Worm (Caenorhabditis elegans) whole organism, late embryonic: ENCODE data around the gene B0416.2.

Source experiments
- F13H6.1 ChIP-seq: sonication (generic microtip); optimal IDR thresholded peaks from 2 replicates; lab custom pipeline; 2016; ENCODE audit warnings: missing genetic modification characterization, missing compliant biosample characterization
- ahr-1 ChIP-seq: sonication (generic microtip); optimal IDR thresholded peaks from 2 replicates; lab custom pipeline; 2016; ENCODE audit warnings: missing genetic modification characterization, missing compliant biosample characterization
- ama-1 ChIP-seq: fragments of 150-350 bp; optimal IDR thresholded peaks from 2 replicates; lab custom pipeline; 2014
- ceh-2 ChIP-seq: sonication (generic microtip); optimal IDR thresholded peaks from 2 replicates; lab custom pipeline; 2016; ENCODE audit warnings: missing genotype, missing genetic modification characterization, missing compliant biosample characterization
- ceh-34 ChIP-seq: sonication (generic microtip); optimal IDR thresholded peaks from 2 replicates; lab custom pipeline; 2016; ENCODE audit warnings: mild to moderate bottlenecking, missing genetic modification characterization, missing compliant biosample characterization
- ceh-48 ChIP-seq: sonication (generic microtip); optimal IDR thresholded peaks from 2 replicates; lab custom pipeline; 2016; ENCODE audit warnings: missing genetic modification characterization, inconsistent platforms, missing compliant biosample characterization
- ceh-6 ChIP-seq: fragments of 200-800 bp; sonication (Bioruptor generic); optimal IDR thresholded peaks from 2 replicates; lab custom pipeline; 2018; ENCODE audit warnings: mild to moderate bottlenecking, missing genetic modification characterization, missing compliant biosample characterization
- dmd-4 ChIP-seq: sonication (generic microtip); optimal IDR thresholded peaks from 2 replicates; lab custom pipeline; 2016; ENCODE audit warnings: borderline replicate concordance, missing genetic modification characterization, missing compliant biosample characterization
- elt-2 ChIP-seq: sonication (generic microtip); optimal IDR thresholded peaks from 2 replicates; lab custom pipeline; 2016; ENCODE audit warnings: missing genetic modification reagents, missing genetic modification characterization, missing compliant biosample characterization
- mec-3 ChIP-seq: sonication (generic microtip); optimal IDR thresholded peaks from 2 replicates; lab custom pipeline; 2016; ENCODE audit warnings: borderline replicate concordance, missing genetic modification characterization, missing compliant biosample characterization
- nhr-11 ChIP-seq: fragments of 150-350 bp; optimal IDR thresholded peaks from 2 replicates; lab custom pipeline; 2014; ENCODE audit warnings: missing biosample characterization, missing genetic modification characterization
- pag-3 ChIP-seq: sonication (generic microtip); optimal IDR thresholded peaks from 2 replicates; lab custom pipeline; 2016; ENCODE audit warnings: missing compliant biosample characterization, missing genetic modification characterization, borderline replicate concordance
- sox-4 ChIP-seq: sonication (generic microtip); optimal IDR thresholded peaks from 2 replicates; lab custom pipeline; 2017; ENCODE audit warnings: mild to moderate bottlenecking, missing genetic modification characterization, inconsistent platforms, missing compliant biosample characterization
- ztf-16 ChIP-seq: sonication (generic microtip); optimal IDR thresholded peaks from 2 replicates; lab custom pipeline; 2017; ENCODE audit warnings: missing genetic modification characterization, missing compliant biosample characterization

ce11 chrX:9311225-9311624, 12.3 kb downstream of the B0416.2 start, which contains the start of gene H29C22.1:
- TF ChIP-seq elt-2 (tag; lab: Kevin White, UChicago) (no peak), nhr-11 (no peak), F13H6.1 (tag; lab: Kevin White, UChicago) (no peak), ceh-34 (tag; lab: Kevin White, UChicago) (no peak), dmd-4 (tag; lab: Kevin White, UChicago) (no peak), ceh-48 (no peak), ztf-16 (tag; lab: Kevin White, UChicago) (no peak), ama-1 (lab: Kevin White, UChicago) (no peak), pag-3 (tag; lab: Kevin White, UChicago) (no peak), ceh-2 (tag; lab: Kevin White, UChicago) (no peak), sox-4 (no peak), ceh-6 (GFP tag; lab: Kevin White, UChicago) (no peak), ahr-1 (tag; lab: Kevin White, UChicago) (no peak), mec-3 (no peak)
